Fruit fly (Drosophila melanogaster) whole organism: Measurements from ENCODE around the gene Tbca.

Experiments used
- CG8478 ChIP-seq: fragments of >200 bp; optimal IDR thresholded peaks from 2 replicates; lab custom pipeline; 2018; ENCODE audit warnings: inconsistent platforms
- Dll ChIP-seq: fragments of >200 bp; optimal IDR thresholded peaks from 2 replicates; lab custom pipeline; 2017
- EcR ChIP-seq, 2 experiments: fragments of >200 bp; optimal IDR thresholded peaks; 2 replicates each; lab custom pipeline; 2017; ENCODE audit warnings: missing biosample characterization in 2 of 2, missing genetic modification characterization in 2 of 2, missing genetic modification reagents in 2 of 2
- psq ChIP-seq: fragments of >200 bp; optimal IDR thresholded peaks from 2 replicates; lab custom pipeline; 2017

dm6 chr3R:31743279-31743678, at the start of gene Tbca:
- no peak for TF ChIP-seq EcR (GFP tag; optimal IDR thresholded peaks at IDR 0.05; lab: Kevin White, UChicago)
- TF ChIP-seq CG8478 (lab: Kevin White, UChicago): no peak
- no peak for TF ChIP-seq psq (lab: Kevin White, UChicago)
- TF ChIP-seq Dll (lab: Kevin White, UChicago): no peak
